Worm (Caenorhabditis elegans): ENCODE results near the gene enri-2.

enri-2 gene

DNA sequence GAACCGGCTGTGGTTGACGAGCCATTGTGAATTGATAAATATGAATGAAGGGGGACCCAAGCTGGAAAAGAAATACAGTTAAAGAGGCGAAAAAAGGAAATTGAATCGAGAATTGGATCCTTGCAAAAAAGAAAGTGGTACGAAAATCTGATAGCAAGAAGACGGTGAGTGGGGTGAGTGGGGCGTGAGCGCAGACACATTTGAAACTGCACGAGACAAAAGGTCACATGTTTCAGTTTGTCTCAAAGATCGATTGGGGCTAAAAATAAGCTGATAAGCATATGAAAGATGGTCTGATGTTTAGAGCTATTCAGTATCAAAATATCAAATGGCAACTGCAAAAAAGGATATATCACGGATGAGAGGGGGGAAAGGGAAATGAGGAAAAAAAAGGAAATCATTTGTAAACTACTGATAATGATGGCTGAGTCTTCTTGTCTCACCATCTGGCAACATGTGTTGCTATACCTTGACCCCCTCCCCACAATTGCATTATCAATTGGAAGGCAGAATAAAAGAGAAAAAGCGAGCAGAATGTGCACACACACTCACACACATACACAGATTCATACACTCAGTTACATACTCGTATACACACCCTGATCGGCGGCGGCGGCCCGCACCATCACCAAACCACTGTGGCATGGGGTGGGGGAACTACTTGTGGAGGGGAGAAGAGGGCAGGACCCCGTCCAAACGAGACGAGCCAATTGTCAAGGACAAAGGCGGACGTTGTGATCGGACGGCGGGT, 41.7 kb upstream of the enri-2 start, which contains the start of gene M163.1:
Gene M163.1 (minus strand): TSS at position 25 of the 751 bp plus-strand sequence.
- TF ChIP-seq fos-1 (tag; optimal IDR thresholded peaks at IDR 0.05) (peak; percentile 39), ceh-82 (tag; optimal IDR thresholded peaks at IDR 0.05) (no peak), sma-3 (GFP tag; optimal IDR thresholded peaks at IDR 0.05) (no peak), nhr-237 (tag; optimal IDR thresholded peaks at IDR 0.05) (no peak), nhr-12 (tag; optimal IDR thresholded peaks at IDR 0.05) (no peak), elt-3 (tag; optimal IDR thresholded peaks at IDR 0.05) (no peak), F13H6.1 (tag; optimal IDR thresholded peaks at IDR 0.05) (peak; percentile 27), Y55F3AM.14 (GFP tag; optimal IDR thresholded peaks at IDR 0.05) (no peak), sem-4 (tag; optimal IDR thresholded peaks at IDR 0.05) (no peak), nhr-129 (tag; optimal IDR thresholded peaks at IDR 0.05) (no peak), sma-9 (GFP tag; optimal IDR thresholded peaks at IDR 0.05) (peak; percentile 6), sma-9 (tag; optimal IDR thresholded peaks at IDR 0.05) (no peak), ZK546.5 (tag; optimal IDR thresholded peaks at IDR 0.05) (no peak), dmd-4 (tag; optimal IDR thresholded peaks at IDR 0.05) (no peak), gmeb-1 (tag; optimal IDR thresholded peaks at IDR 0.05) (no peak), nhr-6 (tag; optimal IDR thresholded peaks at IDR 0.05) (no peak), lin-11 (tag; optimal IDR thresholded peaks at IDR 0.05) (no peak), unc-39 (tag; optimal IDR thresholded peaks at IDR 0.05) (no peak), alr-1 (tag; optimal IDR thresholded peaks at IDR 0.05) (no peak), nhr-25 (tag; optimal IDR thresholded peaks at IDR 0.05) (no peak), ama-1 (optimal IDR thresholded peaks at IDR 0.05) (no peak), lin-13 (GFP tag; optimal IDR thresholded peaks at IDR 0.05) (no peak), unc-62 (GFP tag; optimal IDR thresholded peaks at IDR 0.05) (no peak), zag-1 (tag; optimal IDR thresholded peaks at IDR 0.05) (no peak), lin-39 (tag; optimal IDR thresholded peaks at IDR 0.05) (no peak), ceh-16 (tag; optimal IDR thresholded peaks at IDR 0.05) (peak; percentile 71)

DNA sequence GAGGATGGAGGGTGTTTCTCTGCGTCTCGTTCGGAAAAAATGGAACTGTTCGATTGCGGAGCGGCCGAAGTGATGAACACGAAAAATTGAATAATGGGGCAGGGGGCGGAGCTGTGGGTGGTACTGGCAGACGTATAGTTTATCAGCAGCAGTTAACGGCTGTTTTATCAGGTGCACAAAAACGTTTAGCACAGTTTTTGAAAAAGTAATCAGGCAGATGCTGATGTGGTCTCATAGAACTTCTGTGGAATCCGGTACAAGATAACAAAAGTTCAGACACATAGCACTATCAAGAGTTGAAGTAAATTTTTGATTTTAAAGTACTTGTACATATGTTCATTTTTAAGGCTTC, 41.1 kb upstream of the enri-2 start:
- TF ChIP-seq F13H6.1 (tag; optimal IDR thresholded peaks at IDR 0.05) (no peak), fos-1 (tag; optimal IDR thresholded peaks at IDR 0.05) (peak; percentile 13), ztf-11 (tag; optimal IDR thresholded peaks at IDR 0.05) (no peak), crh-2 (tag; optimal IDR thresholded peaks at IDR 0.05) (no peak), Y55F3AM.14 (GFP tag; optimal IDR thresholded peaks at IDR 0.05) (peak; percentile 11), nhr-25 (tag; optimal IDR thresholded peaks at IDR 0.05) (no peak), elt-1 (tag; optimal IDR thresholded peaks at IDR 0.05) (no peak), egl-27 (tag; optimal IDR thresholded peaks at IDR 0.05) (no peak), sma-9 (GFP tag; optimal IDR thresholded peaks at IDR 0.05) (peak; percentile 60), sma-9 (tag; optimal IDR thresholded peaks at IDR 0.05) (no peak), nhr-10 (tag; optimal IDR thresholded peaks at IDR 0.05) (no peak), nhr-21 (tag; optimal IDR thresholded peaks at IDR 0.05) (no peak)

DNA sequence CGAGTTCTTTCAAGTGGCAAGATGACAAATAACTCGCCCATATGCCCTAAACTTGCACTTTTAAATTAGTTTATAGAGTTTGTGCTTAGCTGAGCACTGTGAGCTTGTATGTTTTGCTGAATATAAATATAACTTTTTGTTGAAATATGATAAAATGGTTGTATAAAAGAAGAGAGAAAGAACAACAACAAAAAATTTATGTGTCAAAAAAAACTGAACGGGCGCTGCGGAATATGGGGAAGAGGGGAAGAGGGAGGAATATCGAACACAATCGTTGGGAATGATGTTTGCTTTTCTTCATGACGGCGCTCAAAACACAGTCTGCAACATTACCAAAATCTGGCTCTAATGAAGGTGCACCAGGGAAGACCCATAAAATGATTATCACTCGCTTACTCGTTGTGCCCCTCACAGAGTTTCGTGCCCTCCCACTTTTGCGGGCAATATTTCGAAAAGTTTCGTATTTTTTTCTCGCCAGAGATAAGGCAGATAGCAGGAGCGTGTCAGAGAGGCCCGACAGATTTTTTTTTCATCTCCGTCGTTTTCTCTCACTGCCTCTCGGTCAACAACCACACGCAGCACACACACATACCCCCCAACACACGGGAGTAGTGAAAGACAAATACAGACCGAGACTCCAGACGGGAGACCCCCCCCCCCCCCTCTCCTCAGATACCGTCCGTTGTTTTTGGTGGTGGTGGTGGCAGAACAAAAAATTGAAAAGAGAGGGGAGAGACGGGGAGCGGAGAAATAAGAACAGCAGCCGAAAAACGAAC, 39.9 kb upstream of the enri-2 start:
- TF ChIP-seq aly-2 (tag; optimal IDR thresholded peaks at IDR 0.05) = no peak
- no peak for TF ChIP-seq sem-4 (tag; optimal IDR thresholded peaks at IDR 0.05)
- no peak for TF ChIP-seq mbf-1 (tag; optimal IDR thresholded peaks at IDR 0.05)
- TF ChIP-seq egl-27 (tag; optimal IDR thresholded peaks at IDR 0.05) = peak; percentile 43
- peak; percentile 66 for TF ChIP-seq nhr-129 (tag; optimal IDR thresholded peaks at IDR 0.05)
- TF ChIP-seq unc-55 (GFP tag; optimal IDR thresholded peaks at IDR 0.05) = no peak
- TF ChIP-seq elt-1 (tag; optimal IDR thresholded peaks at IDR 0.05) = no peak
- no peak for TF ChIP-seq ZK546.5 (tag; optimal IDR thresholded peaks at IDR 0.05)
- TF ChIP-seq mab-5 (tag; optimal IDR thresholded peaks at IDR 0.05) = no peak
- TF ChIP-seq unc-62 (GFP tag; optimal IDR thresholded peaks at IDR 0.05) = no peak
- no peak for TF ChIP-seq ztf-1 (GFP tag; conservative IDR thresholded peaks at IDR 0.05)
- no peak for TF ChIP-seq dmd-4 (tag; optimal IDR thresholded peaks at IDR 0.05)
- no peak for TF ChIP-seq nhr-11 (tag; optimal IDR thresholded peaks at IDR 0.05)
- TF ChIP-seq nhr-77 (tag; optimal IDR thresholded peaks at IDR 0.05) = no peak
- no peak for TF ChIP-seq nhr-237 (tag; optimal IDR thresholded peaks at IDR 0.05)
- TF ChIP-seq snpc-4 (tag; optimal IDR thresholded peaks at IDR 0.05) = no peak
- no peak for TF ChIP-seq nhr-10 (tag; optimal IDR thresholded peaks at IDR 0.05)
- TF ChIP-seq sma-3 (GFP tag; optimal IDR thresholded peaks at IDR 0.05) = peak; percentile 24
- TF ChIP-seq lin-11 (tag; optimal IDR thresholded peaks at IDR 0.05) = no peak
- peak in 1 of 2 experiments; percentile 30 for TF ChIP-seq lsy-2 (tag; optimal IDR thresholded peaks at IDR 0.05)
- no peak for TF ChIP-seq ceh-16 (tag; optimal IDR thresholded peaks at IDR 0.05)
- peak; percentile 62 for TF ChIP-seq nhr-25 (tag; optimal IDR thresholded peaks at IDR 0.05)
- no peak for TF ChIP-seq nhr-12 (tag; optimal IDR thresholded peaks at IDR 0.05)
- peak; percentile 84 for TF ChIP-seq F13H6.1 (tag; optimal IDR thresholded peaks at IDR 0.05)
- TF ChIP-seq gmeb-1 (tag; optimal IDR thresholded peaks at IDR 0.05) = peak; percentile 51
- no peak for TF ChIP-seq nhr-6 (tag; optimal IDR thresholded peaks at IDR 0.05)
- TF ChIP-seq crh-2 (tag; optimal IDR thresholded peaks at IDR 0.05) = peak; percentile 20
- TF ChIP-seq Y55F3AM.14 (GFP tag; optimal IDR thresholded peaks at IDR 0.05) = no peak
- TF ChIP-seq C34F6.9 (tag; optimal IDR thresholded peaks at IDR 0.05) = peak; percentile 61
- peak; percentile 44 for TF ChIP-seq blmp-1 (tag; optimal IDR thresholded peaks at IDR 0.05; ENCODE audit: insufficient read depth)
- TF ChIP-seq lin-39 (tag; optimal IDR thresholded peaks at IDR 0.05) = no peak
- peak; percentile 83 for TF ChIP-seq sma-9 (GFP tag; optimal IDR thresholded peaks at IDR 0.05)
- peak; percentile 5 for TF ChIP-seq sma-9 (tag; optimal IDR thresholded peaks at IDR 0.05)
- TF ChIP-seq skn-1 (tag; optimal IDR thresholded peaks at IDR 0.05) = no peak
- peak; percentile 92 for TF ChIP-seq fos-1 (tag; optimal IDR thresholded peaks at IDR 0.05)
